Worm (Caenorhabditis elegans) whole organism, L1 larva: ENCODE results near the gene copg-1.

Experiments
- C04F5.9 ChIP-seq: sonication (generic microtip); optimal IDR thresholded peaks from 2 replicates; lab custom pipeline; 2016; ENCODE audit warnings: missing genetic modification characterization, missing compliant biosample characterization
- aha-1 ChIP-seq: fragments of 150-350 bp; optimal IDR thresholded peaks from 2 replicates; lab custom pipeline; 2014; ENCODE audit warnings: missing biosample characterization, missing genetic modification characterization
- aly-2 ChIP-seq: fragments of 150-350 bp; optimal IDR thresholded peaks from 2 replicates; lab custom pipeline; 2014; ENCODE audit warnings: missing biosample characterization, missing genetic modification characterization
- ama-1 ChIP-seq: fragments of 150-350 bp; optimal IDR thresholded peaks from 2 replicates; lab custom pipeline; 2014
- blmp-1 ChIP-seq: fragments of 150-350 bp; optimal IDR thresholded peaks from 2 replicates; lab custom pipeline; 2014; ENCODE audit warnings: missing biosample characterization, missing genetic modification characterization
- ceh-90 ChIP-seq: sonication (generic microtip); optimal IDR thresholded peaks from 2 replicates; lab custom pipeline; 2016; ENCODE audit warnings: missing genetic modification characterization, missing compliant biosample characterization
- dpl-1 ChIP-seq, 3 experiments: fragments of 150-350 bp in 2 of 3; sonication (generic microtip) in 1 of 3; optimal IDR thresholded peaks; 2 replicates each; lab custom pipeline; 2014 to 2017; ENCODE audit warnings: missing biosample characterization in 3 of 3, missing genetic modification characterization in 3 of 3, missing genetic modification reagents in 3 of 3
- dsc-1 ChIP-seq: sonication (generic microtip); optimal IDR thresholded peaks from 2 replicates; lab custom pipeline; 2016; ENCODE audit warnings: mild to moderate bottlenecking, missing genetic modification characterization, missing compliant biosample characterization
- efl-1 ChIP-seq, 4 experiments: fragments of 150-350 bp; optimal IDR thresholded peaks in 3 of 4; peaks in 1 of 4; 1 replicate in 1 of 4; 2 replicates in 3 of 4; lab custom pipeline; 2014; ENCODE audit warnings: missing biosample characterization in 2 of 4, missing genetic modification characterization in 2 of 4, missing genetic modification reagents in 2 of 4
- efl-3 ChIP-seq: fragments of 200-800 bp; sonication (Bioruptor generic); optimal IDR thresholded peaks from 2 replicates; lab custom pipeline; 2018; ENCODE audit warnings: mild to moderate bottlenecking, missing genetic modification characterization, missing compliant biosample characterization
- egl-13 ChIP-seq: sonication (generic microtip); optimal IDR thresholded peaks from 2 replicates; lab custom pipeline; 2016; ENCODE audit warnings: missing genotype, missing genetic modification reagents, missing genetic modification characterization, missing compliant biosample characterization
- egl-27 ChIP-seq, 2 experiments: fragments of 150-350 bp in 1 of 2; sonication (generic microtip); optimal IDR thresholded peaks; 3 replicates each; lab custom pipeline; 2017 to 2018; ENCODE audit warnings: missing biosample characterization in 2 of 2, missing genetic modification characterization in 2 of 2, missing genetic modification reagents in 2 of 2
- elt-3 ChIP-seq, 6 experiments: fragments of 150-350 bp in 1 of 6; sonication (generic microtip); optimal IDR thresholded peaks; 2 replicates each; lab custom pipeline; 2017 to 2018; ENCODE audit warnings: missing biosample characterization in 6 of 6, missing genetic modification characterization in 6 of 6, inconsistent platforms in 1 of 6
- ets-5 ChIP-seq: fragments of 200-800 bp; sonication (Bioruptor generic); IDR thresholded peaks from 2 replicates; pipeline ENCODE4 v1.3.6; 2022; ENCODE audit warnings: missing genetic modification characterization, missing compliant biosample characterization
- fkh-4 ChIP-seq: sonication (generic microtip); optimal IDR thresholded peaks from 2 replicates; lab custom pipeline; 2016; ENCODE audit warnings: missing compliant biosample characterization, missing genetic modification characterization, borderline replicate concordance
- fkh-8 ChIP-seq: sonication (generic microtip); optimal IDR thresholded peaks from 2 replicates; lab custom pipeline; 2016; ENCODE audit warnings: mild to moderate bottlenecking, missing genetic modification characterization, missing compliant biosample characterization
- fos-1 ChIP-seq: fragments of 150-350 bp; optimal IDR thresholded peaks from 2 replicates; lab custom pipeline; 2014; ENCODE audit warnings: missing biosample characterization, missing genetic modification characterization
- grh-1 ChIP-seq: fragments of 200-800 bp; sonication (Bioruptor generic); IDR thresholded peaks from 2 replicates; pipeline ENCODE4 v1.3.6; 2022; ENCODE audit warnings: missing genetic modification reagents, missing genetic modification characterization, missing compliant biosample characterization
- jun-1 ChIP-seq: fragments of 150-350 bp; optimal IDR thresholded peaks from 2 replicates; lab custom pipeline; 2014; ENCODE audit warnings: missing biosample characterization, missing genetic modification reagents, missing genetic modification characterization
- lin-14 ChIP-seq: fragments of 200-800 bp; sonication (Bioruptor generic); optimal IDR thresholded peaks from 2 replicates; lab custom pipeline; 2018; ENCODE audit warnings: mild to moderate bottlenecking, missing genetic modification characterization, moderate library complexity, missing compliant biosample characterization
- lin-15B ChIP-seq: fragments of 150-350 bp; sonication (generic microtip); optimal IDR thresholded peaks from 3 replicates; lab custom pipeline; 2014; ENCODE audit warnings: missing biosample characterization, missing genetic modification characterization
- lin-35 ChIP-seq, 2 experiments: fragments of 150-350 bp; optimal IDR thresholded peaks; 2 replicates each; lab custom pipeline; 2014; ENCODE audit warnings: missing biosample characterization in 2 of 2, missing genetic modification characterization in 2 of 2, missing genetic modification reagents in 2 of 2
- lin-39 ChIP-seq: fragments of 150-350 bp; optimal IDR thresholded peaks from 2 replicates; lab custom pipeline; 2014; ENCODE audit warnings: missing biosample characterization, missing genetic modification reagents, missing genetic modification characterization
- lsy-2 ChIP-seq, 2 experiments: fragments of 150-350 bp; optimal IDR thresholded peaks; 2 replicates each; lab custom pipeline; 2014; ENCODE audit warnings: missing biosample characterization in 2 of 2, missing genetic modification characterization in 2 of 2
- mdl-1 ChIP-seq, 2 experiments: fragments of 150-350 bp; optimal IDR thresholded peaks; 2 replicates each; lab custom pipeline; 2014 to 2017; ENCODE audit warnings: missing biosample characterization in 2 of 2, missing genetic modification characterization in 2 of 2, inconsistent platforms in 1 of 2
- mef-2 ChIP-seq: fragments of 150-350 bp; optimal IDR thresholded peaks from 2 replicates; lab custom pipeline; 2014; ENCODE audit warnings: missing biosample characterization, missing genetic modification characterization
- mep-1 ChIP-seq: fragments of 150-350 bp; optimal IDR thresholded peaks from 2 replicates; lab custom pipeline; 2014; ENCODE audit warnings: missing biosample characterization, missing genetic modification characterization
- nhr-19 ChIP-seq: fragments of 200-800 bp; sonication (Bioruptor generic); conservative IDR thresholded peaks from 2 replicates; pipeline ENCODE4 v1.3.6; 2022; ENCODE audit warnings: missing genetic modification characterization, missing compliant biosample characterization
- nhr-20 ChIP-seq: sonication (generic microtip); optimal IDR thresholded peaks from 2 replicates; lab custom pipeline; 2016; ENCODE audit warnings: mild to moderate bottlenecking, missing genetic modification characterization, missing compliant biosample characterization
- nhr-237 ChIP-seq: fragments of 150-350 bp; optimal IDR thresholded peaks from 2 replicates; lab custom pipeline; 2014; ENCODE audit warnings: missing biosample characterization, missing genetic modification characterization
- nhr-28 ChIP-seq: fragments of 150-350 bp; optimal IDR thresholded peaks from 2 replicates; lab custom pipeline; 2014; ENCODE audit warnings: missing biosample characterization, missing genetic modification characterization
- nhr-71 ChIP-seq: sonication (generic microtip); optimal IDR thresholded peaks from 2 replicates; lab custom pipeline; 2016; ENCODE audit warnings: mild to moderate bottlenecking, missing genetic modification characterization, moderate library complexity, missing compliant biosample characterization
- nhr-85 ChIP-seq: sonication (generic microtip); peaks from one replicate; lab custom pipeline; 2016; ENCODE audit warnings: missing genetic modification characterization, inconsistent platforms, missing compliant biosample characterization
- pag-3 ChIP-seq: sonication (generic microtip); optimal IDR thresholded peaks from 2 replicates; lab custom pipeline; 2017; ENCODE audit warnings: missing genetic modification characterization, mild to moderate bottlenecking, missing compliant biosample characterization, antibody characterized with exemption, borderline replicate concordance; ENCODE audit not compliant: insufficient read depth
- pax-3 ChIP-seq: fragments of 200-800 bp; sonication (Bioruptor generic); optimal IDR thresholded peaks from 2 replicates; lab custom pipeline; 2018; ENCODE audit warnings: mild to moderate bottlenecking, missing genetic modification characterization, moderate library complexity, missing compliant biosample characterization
- rnt-1 ChIP-seq: sonication (generic microtip); optimal IDR thresholded peaks from 2 replicates; lab custom pipeline; 2016; ENCODE audit warnings: mild to moderate bottlenecking, missing genetic modification characterization, moderate library complexity, missing compliant biosample characterization
- snu-23 ChIP-seq: sonication (generic microtip); optimal IDR thresholded peaks from 2 replicates; lab custom pipeline; 2016; ENCODE audit warnings: missing genetic modification characterization, missing compliant biosample characterization
- sox-4 ChIP-seq: sonication (generic microtip); optimal IDR thresholded peaks from 2 replicates; lab custom pipeline; 2016; ENCODE audit warnings: missing genetic modification characterization, missing compliant biosample characterization
- sptf-1 ChIP-seq: fragments of 150-350 bp; optimal IDR thresholded peaks from 2 replicates; lab custom pipeline; 2014; ENCODE audit warnings: missing biosample characterization, missing genetic modification characterization
- swsn-7 ChIP-seq: sonication (generic microtip); optimal IDR thresholded peaks from 2 replicates; lab custom pipeline; 2016; ENCODE audit warnings: missing genetic modification characterization, missing compliant biosample characterization
- tbx-2 ChIP-seq: sonication (generic microtip); optimal IDR thresholded peaks from 2 replicates; lab custom pipeline; 2016; ENCODE audit warnings: missing genetic modification characterization, missing compliant biosample characterization
- tlp-1 ChIP-seq: fragments of 150-350 bp; optimal IDR thresholded peaks from 2 replicates; lab custom pipeline; 2014; ENCODE audit warnings: missing biosample characterization, missing genetic modification characterization
- unc-130 ChIP-seq: fragments of 150-350 bp; optimal IDR thresholded peaks from 2 replicates; lab custom pipeline; 2017; ENCODE audit warnings: missing biosample characterization, missing genetic modification characterization, inconsistent platforms
- unc-86 ChIP-seq: sonication (generic microtip); optimal IDR thresholded peaks from 2 replicates; lab custom pipeline; 2016; ENCODE audit warnings: missing genetic modification characterization, missing compliant biosample characterization
- unc-98 ChIP-seq: fragments of 200-800 bp; sonication (Bioruptor generic); IDR thresholded peaks from 2 replicates; pipeline ENCODE4 v1.3.6; 2022; ENCODE audit warnings: missing genetic modification characterization, missing compliant biosample characterization
- vab-15 ChIP-seq: sonication (generic microtip); optimal IDR thresholded peaks from 2 replicates; lab custom pipeline; 2017; ENCODE audit warnings: missing genotype, mild to moderate bottlenecking, missing genetic modification characterization, missing compliant biosample characterization
- xbp-1 ChIP-seq: sonication (generic microtip); optimal IDR thresholded peaks from 2 replicates; lab custom pipeline; 2016; ENCODE audit warnings: missing genetic modification characterization, missing compliant biosample characterization
- ztf-11 ChIP-seq, 2 experiments: sonication (generic microtip); optimal IDR thresholded peaks; 2 replicates each; lab custom pipeline; 2016 to 2017; ENCODE audit warnings: missing genetic modification characterization in 2 of 2, missing biosample characterization in 1 of 2, missing compliant biosample characterization in 1 of 2
- ztf-4 ChIP-seq: fragments of 150-350 bp; optimal IDR thresholded peaks from 2 replicates; lab custom pipeline; 2014; ENCODE audit warnings: missing biosample characterization, missing genetic modification characterization

The copg-1 gene

DNA sequence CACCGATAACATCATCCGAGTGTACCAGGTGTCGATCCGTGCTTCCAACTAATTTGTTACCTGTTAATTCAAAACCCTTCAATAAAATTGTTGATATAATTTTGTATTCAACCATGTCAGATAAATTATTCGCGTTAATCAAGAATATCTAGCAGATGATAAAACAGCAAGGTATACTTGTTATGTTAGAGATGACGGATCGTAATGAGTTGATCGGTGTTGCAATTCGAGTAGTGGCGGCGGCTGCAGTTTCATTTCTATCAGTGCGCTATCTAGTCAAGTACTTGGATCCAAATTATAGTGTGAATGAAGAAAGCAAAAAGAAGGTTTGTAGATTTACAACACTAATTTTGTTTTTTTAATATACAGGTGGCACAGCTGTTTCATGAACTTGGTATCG, 26.0 kb downstream of the copg-1 start, which contains the start of gene mspn-1:
Gene mspn-1, plus strand, starts transcription at position 190 of the 400 bp plus-strand sequence.
- TF ChIP-seq C04F5.9 (tag; lab: Kevin White, UChicago) (no peak), unc-98 (no peak), vab-15 (tag; lab: Kevin White, UChicago) (no peak), efl-3 (GFP tag; lab: Kevin White, UChicago) (no peak), lsy-2 (tag; optimal IDR thresholded peaks at IDR 0.05; lab: Kevin White, UChicago) (peak in 1 of 2 experiments; percentile 25), egl-13 (no peak), unc-86 (no peak), ama-1 (lab: Kevin White, UChicago) (no peak), fkh-8 (tag; lab: Kevin White, UChicago) (no peak), aly-2 (tag; lab: Kevin White, UChicago) (peak; percentile 27)

DNA sequence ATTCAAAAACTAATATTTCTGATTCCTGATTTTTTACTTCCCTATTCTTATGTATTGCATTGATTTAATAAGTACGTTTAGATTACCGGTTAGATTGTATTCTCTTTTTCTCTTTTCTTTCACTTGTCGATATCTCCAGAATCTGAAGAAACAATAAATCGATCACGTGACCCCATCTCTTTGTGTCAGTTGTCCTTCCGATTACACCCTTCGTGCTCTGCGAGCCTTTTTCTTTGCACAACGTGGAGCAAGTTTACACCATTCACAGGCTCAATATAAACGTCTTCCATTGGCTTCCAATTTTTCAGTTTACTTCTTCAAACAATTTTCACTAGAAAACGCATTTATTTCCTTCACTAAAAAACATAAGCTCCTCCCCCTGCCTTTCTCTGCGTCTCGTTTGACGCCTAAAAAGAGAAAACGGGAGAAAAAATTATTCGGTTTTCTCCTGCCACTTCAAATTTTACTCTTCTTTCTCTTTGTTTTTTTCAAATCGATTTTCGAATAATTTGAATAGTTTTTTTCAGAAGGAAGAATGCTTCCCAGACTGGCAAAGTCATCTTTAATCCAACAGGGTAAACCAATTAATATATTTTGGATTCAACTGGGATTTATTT, 28.5 kb downstream of the copg-1 start, which contains the start of gene gta-1:
Gene gta-1, plus strand, starts transcription at position 528 of the 617 bp plus-strand sequence.
- TF ChIP-seq ztf-11 (tag; optimal IDR thresholded peaks at IDR 0.05; lab: Kevin White, UChicago) = no peak
- TF ChIP-seq mdl-1 (tag; optimal IDR thresholded peaks at IDR 0.05; lab: Kevin White, UChicago) = peak in 1 of 2 experiments; percentile 52
- peak; percentile 5 for TF ChIP-seq tbx-2
- no peak for TF ChIP-seq nhr-237 (tag; lab: Kevin White, UChicago)
- TF ChIP-seq lin-35 (GFP tag; optimal IDR thresholded peaks at IDR 0.05; lab: Kevin White, UChicago) = peak; percentile 15 to 32
- peak; percentile 50 for TF ChIP-seq nhr-19 (GFP tag; lab: Robert Waterston, UW)
- TF ChIP-seq nhr-71 = peak; percentile 73
- peak; percentile 7 for TF ChIP-seq xbp-1 (tag; lab: Kevin White, UChicago)
- no peak for TF ChIP-seq tlp-1 (tag; lab: Kevin White, UChicago)
- TF ChIP-seq ama-1 (lab: Kevin White, UChicago) = no peak
- no peak for TF ChIP-seq ztf-4 (tag; lab: Kevin White, UChicago)
- no peak for TF ChIP-seq fkh-8 (tag; lab: Kevin White, UChicago)
- TF ChIP-seq aha-1 (tag; lab: Kevin White, UChicago) = no peak
- peak in 1 of 2 experiments; percentile 18 for TF ChIP-seq efl-1 (optimal IDR thresholded peaks at IDR 0.05; lab: Kevin White, UChicago)
- peak; percentile 28 to 89 for TF ChIP-seq efl-1 (GFP tag; optimal IDR thresholded peaks at IDR 0.05 in 1 of 2; lab: Kevin White, UChicago)
- TF ChIP-seq blmp-1 (tag; lab: Kevin White, UChicago) = peak; percentile 93
- no peak for TF ChIP-seq elt-3 (tag; optimal IDR thresholded peaks at IDR 0.05; lab: Kevin White, UChicago)
- TF ChIP-seq fkh-4 (tag; lab: Kevin White, UChicago) = no peak
- no peak for TF ChIP-seq nhr-85 (tag; lab: Kevin White, UChicago)
- TF ChIP-seq pag-3 (tag; lab: Kevin White, UChicago) = no peak
- no peak for TF ChIP-seq efl-3 (GFP tag; lab: Kevin White, UChicago)
- peak in 2 of 3 experiments; percentile 18 to 19 for TF ChIP-seq dpl-1 (GFP tag; optimal IDR thresholded peaks at IDR 0.05; lab: Kevin White, UChicago)
- TF ChIP-seq grh-1 (GFP tag; lab: Robert Waterston, UW) = no peak
- no peak for TF ChIP-seq pax-3
- TF ChIP-seq lin-15B = no peak
- peak; percentile 19 for TF ChIP-seq swsn-7 (tag; lab: Kevin White, UChicago)
- peak; percentile 36 for TF ChIP-seq lin-39 (tag; lab: Kevin White, UChicago)
- TF ChIP-seq jun-1 (tag; lab: Kevin White, UChicago) = no peak
- peak; percentile 11 for TF ChIP-seq mep-1 (tag; lab: Kevin White, UChicago)
- no peak for TF ChIP-seq sox-4
- peak; percentile 65 for TF ChIP-seq snu-23 (GFP tag; lab: Kevin White, UChicago)
- no peak for TF ChIP-seq fos-1
- peak; percentile 1 to 47 for TF ChIP-seq lsy-2 (tag; optimal IDR thresholded peaks at IDR 0.05; lab: Kevin White, UChicago)
- TF ChIP-seq nhr-20 (tag; lab: Kevin White, UChicago) = peak; percentile 57
- TF ChIP-seq vab-15 (tag; lab: Kevin White, UChicago) = no peak
- TF ChIP-seq dsc-1 (tag; lab: Kevin White, UChicago) = peak; percentile 49
- TF ChIP-seq sptf-1 (tag; lab: Kevin White, UChicago) = no peak
- no peak for TF ChIP-seq mef-2 (tag; lab: Kevin White, UChicago)
- TF ChIP-seq nhr-28 = no peak
- no peak for TF ChIP-seq C04F5.9 (tag; lab: Kevin White, UChicago)
- peak; percentile 66 for TF ChIP-seq rnt-1
- peak; percentile 74 for TF ChIP-seq lin-14
- no peak for TF ChIP-seq ceh-90 (tag; lab: Kevin White, UChicago)
- no peak for TF ChIP-seq ets-5
- no peak for TF ChIP-seq egl-27 (tag; optimal IDR thresholded peaks at IDR 0.05; lab: Kevin White, UChicago)
- no peak for TF ChIP-seq unc-130 (tag; lab: Kevin White, UChicago)
